Fruit fly (Drosophila melanogaster) whole organism, embryonic: ENCODE results near the gene rhea.

Source experiments
- CG12071 ChIP-seq: fragments of 200-800 bp; sonication (Bioruptor generic); optimal IDR thresholded peaks from 3 replicates; lab custom pipeline; 2018; ENCODE audit warnings: missing biosample characterization, mild to moderate bottlenecking, missing genetic modification characterization
- CG14860 ChIP-seq: fragments of 200-800 bp; sonication (Bioruptor generic); IDR thresholded peaks from 3 replicates; pipeline ENCODE4 v1.3.6; 2022; ENCODE audit warnings: missing biosample characterization, missing genetic modification characterization; ENCODE audit not compliant: partially characterized antibody
- CG15514 ChIP-seq: fragments of 200-800 bp; sonication (Bioruptor generic); optimal IDR thresholded peaks from 3 replicates; lab custom pipeline; 2017; ENCODE audit warnings: missing biosample characterization, missing genetic modification characterization, mild to moderate bottlenecking, moderate library complexity, missing genetic modification reagents
- Dll ChIP-seq: fragments of 200-800 bp; sonication (Bioruptor generic); IDR thresholded peaks from 4 replicates; pipeline ENCODE4 v1.3.6; 2022; ENCODE audit warnings: missing biosample characterization, missing genetic modification characterization; ENCODE audit not compliant: partially characterized antibody
- E2f2 ChIP-seq: fragments of 200-800 bp; sonication (Bioruptor generic); IDR thresholded peaks from 2 replicates; pipeline ENCODE4 v1.3.6; 2022; ENCODE audit warnings: missing biosample characterization, missing genetic modification characterization
- Eip74EF ChIP-seq, 2 experiments: fragments of 200-800 bp in 1 of 2; fragments of >200 bp in 1 of 2; sonication (Bioruptor generic) in 1 of 2; optimal IDR thresholded peaks; 2 replicates each; lab custom pipeline; 2017 to 2019; ENCODE audit warnings: missing biosample characterization in 2 of 2, missing genetic modification characterization in 2 of 2, mild to moderate bottlenecking in 1 of 2, moderate library complexity in 1 of 2
- Ets97D ChIP-seq: fragments of 200-800 bp; sonication (Bioruptor generic); optimal IDR thresholded peaks from 3 replicates; lab custom pipeline; 2016; ENCODE audit warnings: missing biosample characterization, missing genetic modification characterization
- chif ChIP-seq, 2 experiments: fragments of 200-800 bp; sonication (Bioruptor generic); optimal IDR thresholded peaks; 3 replicates each; lab custom pipeline; 2016; ENCODE audit warnings: missing biosample characterization in 2 of 2, missing genetic modification characterization in 2 of 2
- dati ChIP-seq: fragments of 200-800 bp; sonication (Bioruptor generic); IDR thresholded peaks from 2 replicates; pipeline ENCODE4 v1.3.6; 2022; ENCODE audit warnings: missing biosample characterization, missing genetic modification characterization
- gt ChIP-seq: fragments of 200-800 bp; sonication (Bioruptor generic); IDR thresholded peaks from 2 replicates; pipeline ENCODE4 v1.3.6; 2022; ENCODE audit warnings: missing biosample characterization, missing genetic modification characterization
- mirr ChIP-seq: fragments of 200-800 bp; sonication (Bioruptor generic); optimal IDR thresholded peaks from 3 replicates; lab custom pipeline; 2018; ENCODE audit warnings: missing biosample characterization, mild to moderate bottlenecking, missing genetic modification characterization
- psq ChIP-seq: fragments of 200-800 bp; sonication (Bioruptor generic); optimal IDR thresholded peaks from 2 replicates; lab custom pipeline; 2017; ENCODE audit warnings: missing biosample characterization, missing genetic modification characterization
- so ChIP-seq: fragments of 200-800 bp; sonication (Bioruptor generic); IDR thresholded peaks from 3 replicates; pipeline ENCODE4 v1.3.6; 2022; ENCODE audit warnings: missing biosample characterization, missing genetic modification characterization

DNA sequence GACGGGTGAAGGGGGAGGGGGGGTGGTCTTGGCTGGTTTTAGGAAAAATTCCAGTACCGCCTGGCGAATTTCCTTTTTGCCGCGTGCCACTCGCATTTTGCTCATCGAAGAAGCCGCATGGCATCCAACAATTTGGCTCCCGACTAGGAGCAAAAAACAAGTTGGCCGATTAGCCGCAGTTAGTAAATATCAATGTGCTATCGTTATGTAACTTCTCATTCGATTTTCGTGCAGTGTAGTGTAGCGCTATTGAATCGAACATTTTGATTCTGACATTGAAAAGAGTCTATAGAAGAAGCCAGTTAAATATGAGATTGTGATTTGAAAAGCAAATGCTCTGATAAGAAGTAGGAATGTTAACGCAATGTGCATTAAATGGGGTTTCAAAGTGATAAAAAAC, 15.1 kb upstream of the rhea start:
- TF ChIP-seq CG12071 (GFP tag; lab: Kevin White, UChicago): no peak
- TF ChIP-seq Dll: no peak
- no peak for TF ChIP-seq mirr (GFP tag; lab: Kevin White, UChicago)
- TF ChIP-seq CG14860 (GFP tag; lab: Robert Waterston, UW): no peak
- no peak for TF ChIP-seq CG15514 (GFP tag; lab: Kevin White, UChicago)
- no peak for TF ChIP-seq Eip74EF (GFP tag; optimal IDR thresholded peaks at IDR 0.05; lab: Kevin White, UChicago)
- no peak for TF ChIP-seq so (GFP tag; lab: Robert Waterston, UW)
- no peak for TF ChIP-seq psq (GFP tag; lab: Kevin White, UChicago)
- TF ChIP-seq E2f2 (GFP tag; lab: Robert Waterston, UW): no peak
- no peak for TF ChIP-seq chif (GFP tag; optimal IDR thresholded peaks at IDR 0.05; lab: Kevin White, UChicago)
- TF ChIP-seq Ets97D: no peak
- no peak for TF ChIP-seq gt
- no peak for TF ChIP-seq dati
